Fruit fly (Drosophila melanogaster) whole organism, embryonic: ENCODE results near the gene mRpS2.

Source experiments
- ATbp ChIP-seq: fragments of 200-800 bp; sonication (Bioruptor generic); optimal IDR thresholded peaks from 2 replicates; lab custom pipeline; 2017; ENCODE audit warnings: missing biosample characterization, mild to moderate bottlenecking, missing genetic modification characterization, missing genetic modification reagents
- Bdp1 ChIP-seq: fragments of 200-800 bp; sonication (Bioruptor generic); optimal IDR thresholded peaks from 3 replicates; lab custom pipeline; 2016; ENCODE audit warnings: missing biosample characterization, missing genetic modification characterization
- Blimp-1 ChIP-seq: fragments of 200-800 bp; sonication (Bioruptor generic); optimal IDR thresholded peaks from 3 replicates; lab custom pipeline; 2018; ENCODE audit warnings: missing biosample characterization, missing genetic modification characterization, mild to moderate bottlenecking, moderate library complexity, missing genetic modification reagents
- CG10431 ChIP-seq: fragments of 200-800 bp; sonication (Bioruptor generic); optimal IDR thresholded peaks from 3 replicates; lab custom pipeline; 2018; ENCODE audit warnings: missing biosample characterization, mild to moderate bottlenecking, missing genetic modification characterization
- CG11695 ChIP-seq: fragments of 200-800 bp; sonication (Bioruptor generic); IDR thresholded peaks from 3 replicates; pipeline ENCODE4 v1.3.6; 2022; ENCODE audit warnings: missing biosample characterization, missing genetic modification characterization
- CG16779 ChIP-seq: fragments of 200-800 bp; sonication (Bioruptor generic); IDR thresholded peaks from 2 replicates; pipeline ENCODE4 v1.3.6; 2022; ENCODE audit warnings: missing biosample characterization, missing genetic modification characterization
- CG17328 ChIP-seq: fragments of 200-800 bp; sonication (Bioruptor generic); IDR thresholded peaks from 2 replicates; pipeline ENCODE4 v1.3.6; 2022; ENCODE audit warnings: missing biosample characterization, missing genetic modification characterization
- CG1832 ChIP-seq: fragments of 200-800 bp; sonication (Bioruptor generic); optimal IDR thresholded peaks from 2 replicates; lab custom pipeline; 2017; ENCODE audit warnings: missing biosample characterization, mild to moderate bottlenecking, missing genetic modification characterization, inconsistent platforms
- CG18764 ChIP-seq: fragments of 200-800 bp; sonication (Bioruptor generic); optimal IDR thresholded peaks from 3 replicates; lab custom pipeline; 2016; ENCODE audit warnings: missing biosample characterization, missing genetic modification characterization
- CG2712 ChIP-seq: fragments of 200-800 bp; optimal IDR thresholded peaks from 3 replicates; lab custom pipeline; 2019; ENCODE audit warnings: missing biosample characterization, mild to moderate bottlenecking, missing genetic modification characterization, moderate library complexity
- CG32772 ChIP-seq: fragments of 200-800 bp; sonication (Bioruptor generic); IDR thresholded peaks from 2 replicates; pipeline ENCODE4 v1.3.6; 2022; ENCODE audit warnings: missing biosample characterization, missing genetic modification characterization
- CG4617 ChIP-seq: fragments of 200-800 bp; sonication (Bioruptor generic); optimal IDR thresholded peaks from 3 replicates; lab custom pipeline; 2016; ENCODE audit warnings: missing biosample characterization, missing genetic modification characterization, borderline replicate concordance
- CG5953 ChIP-seq: fragments of 200-800 bp; sonication (Bioruptor generic); IDR thresholded peaks from 2 replicates; pipeline ENCODE4 v1.3.6; 2022; ENCODE audit warnings: missing biosample characterization, missing genetic modification characterization
- CG7963 ChIP-seq: fragments of 200-800 bp; sonication (Bioruptor generic); IDR thresholded peaks from 3 replicates; pipeline ENCODE4 v1.3.6; 2022; ENCODE audit warnings: missing biosample characterization, missing genetic modification characterization; ENCODE audit not compliant: partially characterized antibody
- CG8924 ChIP-seq: fragments of 200-800 bp; optimal IDR thresholded peaks from 3 replicates; lab custom pipeline; 2019; ENCODE audit warnings: missing biosample characterization, mild to moderate bottlenecking, missing genetic modification characterization, moderate library complexity
- D ChIP-seq, 2 experiments: fragments of 200-800 bp in 1 of 2; fragments of >200 bp in 1 of 2; sonication (Bioruptor generic) in 1 of 2; optimal IDR thresholded peaks; 2 replicates in 1 of 2; 3 replicates in 1 of 2; lab custom pipeline; 2017; ENCODE audit warnings: mild to moderate bottlenecking in 1 of 2, missing biosample characterization in 1 of 2, missing genetic modification characterization in 1 of 2, missing genetic modification reagents in 1 of 2
- Doc2 ChIP-seq: fragments of 200-800 bp; sonication (Bioruptor generic); IDR thresholded peaks from 2 replicates; pipeline ENCODE4 v1.3.6; 2022; ENCODE audit warnings: missing biosample characterization, missing genetic modification characterization
- Eip74EF ChIP-seq, 2 experiments: fragments of 200-800 bp in 1 of 2; fragments of >200 bp in 1 of 2; sonication (Bioruptor generic) in 1 of 2; optimal IDR thresholded peaks; 2 replicates each; lab custom pipeline; 2017 to 2019; ENCODE audit warnings: missing biosample characterization in 2 of 2, missing genetic modification characterization in 2 of 2, mild to moderate bottlenecking in 1 of 2, moderate library complexity in 1 of 2
- Gug ChIP-seq: fragments of 200-800 bp; sonication (Bioruptor generic); IDR thresholded peaks from 4 replicates; pipeline ENCODE4 v1.3.6; 2022; ENCODE audit warnings: missing biosample characterization, missing genetic modification characterization
- Hey ChIP-seq: fragments of 200-800 bp; sonication (Bioruptor generic); optimal IDR thresholded peaks from 3 replicates; lab custom pipeline; 2018; ENCODE audit warnings: missing biosample characterization, mild to moderate bottlenecking, missing genetic modification characterization
- Hmr ChIP-seq: fragments of 200-800 bp; sonication (Bioruptor generic); optimal IDR thresholded peaks from 3 replicates; lab custom pipeline; 2017; ENCODE audit warnings: mild to moderate bottlenecking, missing biosample characterization, missing genetic modification reagents, missing genetic modification characterization
- Hsf ChIP-seq: fragments of 200-800 bp; sonication (Bioruptor generic); optimal IDR thresholded peaks from 3 replicates; lab custom pipeline; 2016; ENCODE audit warnings: missing biosample characterization, missing genetic modification characterization
- MTF-1 ChIP-seq: fragments of 200-800 bp; sonication (Bioruptor generic); optimal IDR thresholded peaks from 2 replicates; lab custom pipeline; 2018; ENCODE audit warnings: missing biosample characterization, mild to moderate bottlenecking, missing genetic modification characterization, borderline replicate concordance
- Nf-YA ChIP-seq: fragments of 200-800 bp; sonication (Bioruptor generic); IDR thresholded peaks from 2 replicates; pipeline ENCODE4 v1.3.6; 2022; ENCODE audit warnings: missing biosample characterization, missing genetic modification characterization
- Opbp ChIP-seq: fragments of 200-800 bp; sonication (Bioruptor generic); IDR thresholded peaks from 3 replicates; pipeline ENCODE4 v1.3.6; 2022; ENCODE audit warnings: missing biosample characterization, missing genetic modification characterization; ENCODE audit not compliant: partially characterized antibody
- Pdp1 ChIP-seq, 2 experiments: fragments of 200-800 bp; sonication (Bioruptor generic); optimal IDR thresholded peaks; 3 replicates each; lab custom pipeline; 2016; ENCODE audit warnings: missing biosample characterization in 2 of 2, missing genetic modification characterization in 2 of 2, mild to moderate bottlenecking in 1 of 2, moderate library complexity in 1 of 2
- Tbp ChIP-seq: fragments of >200 bp; optimal IDR thresholded peaks from 2 replicates; lab custom pipeline; 2018; ENCODE audit warnings: missing biosample characterization, missing genetic modification characterization
- ab ChIP-seq: fragments of 200-800 bp; sonication (Bioruptor generic); optimal IDR thresholded peaks from 2 replicates; lab custom pipeline; 2016; ENCODE audit warnings: missing biosample characterization, missing genetic modification characterization
- ato ChIP-seq: fragments of 200-800 bp; sonication (Bioruptor generic); IDR thresholded peaks from 2 replicates; pipeline ENCODE4 v1.3.6; 2022; ENCODE audit warnings: missing biosample characterization, missing genetic modification characterization; ENCODE audit not compliant: partially characterized antibody
- bab2 ChIP-seq: fragments of 200-800 bp; sonication (Bioruptor generic); optimal IDR thresholded peaks from 2 replicates; lab custom pipeline; 2016; ENCODE audit warnings: missing biosample characterization, missing genetic modification characterization
- bsh ChIP-seq, 2 experiments: fragments of 200-800 bp; sonication (Bioruptor generic); optimal IDR thresholded peaks; 2 replicates each; lab custom pipeline; 2017 to 2018; ENCODE audit warnings: mild to moderate bottlenecking in 2 of 2, missing biosample characterization in 2 of 2, missing genetic modification characterization in 2 of 2, moderate library complexity in 1 of 2
- corto ChIP-seq: fragments of 200-800 bp; sonication (Bioruptor generic); optimal IDR thresholded peaks from 2 replicates; lab custom pipeline; 2016; ENCODE audit warnings: missing biosample characterization, mild to moderate bottlenecking, missing genetic modification characterization, moderate library complexity
- dan ChIP-seq: fragments of 200-800 bp; sonication (Bioruptor generic); IDR thresholded peaks from 2 replicates; pipeline ENCODE4 v1.3.6; 2022; ENCODE audit warnings: missing biosample characterization, missing genetic modification characterization
- dmrt11E ChIP-seq: fragments of 200-800 bp; sonication (Bioruptor generic); optimal IDR thresholded peaks from 3 replicates; lab custom pipeline; 2018; ENCODE audit warnings: missing biosample characterization, mild to moderate bottlenecking, missing genetic modification characterization, moderate library complexity
- gcm ChIP-seq: fragments of 200-800 bp; sonication (Bioruptor generic); optimal IDR thresholded peaks from 2 replicates; lab custom pipeline; 2019; ENCODE audit warnings: missing biosample characterization, mild to moderate bottlenecking, missing genetic modification characterization, moderate library complexity
- gro ChIP-seq: fragments of 200-800 bp; sonication (Bioruptor generic); optimal IDR thresholded peaks from 2 replicates; lab custom pipeline; 2016; ENCODE audit warnings: missing biosample characterization, missing genetic modification characterization
- hb ChIP-seq: fragments of 200-800 bp; sonication (Bioruptor generic); IDR thresholded peaks from 3 replicates; pipeline ENCODE4 v1.3.6; 2022; ENCODE audit warnings: missing biosample characterization, missing genetic modification characterization; ENCODE audit not compliant: partially characterized antibody
- her ChIP-seq: fragments of 200-800 bp; sonication (Bioruptor generic); optimal IDR thresholded peaks from 2 replicates; lab custom pipeline; 2016; ENCODE audit warnings: missing biosample characterization, missing genetic modification characterization
- hth ChIP-seq: fragments of >200 bp; optimal IDR thresholded peaks from 2 replicates; lab custom pipeline; 2017; ENCODE audit warnings: inconsistent platforms
- luna ChIP-seq: fragments of 200-800 bp; sonication (Bioruptor generic); optimal IDR thresholded peaks from 2 replicates; lab custom pipeline; 2016; ENCODE audit warnings: missing biosample characterization, missing genetic modification characterization
- mld ChIP-seq: fragments of 200-800 bp; sonication (Bioruptor generic); IDR thresholded peaks from 3 replicates; pipeline ENCODE4 v1.3.6; 2022; ENCODE audit warnings: missing biosample characterization, missing genetic modification characterization; ENCODE audit not compliant: partially characterized antibody
- onecut ChIP-seq: fragments of 200-800 bp; sonication (Bioruptor generic); IDR thresholded peaks from 2 replicates; pipeline ENCODE4 v1.3.6; 2022; ENCODE audit warnings: missing biosample characterization, missing genetic modification characterization
- pho ChIP-seq: fragments of 200-800 bp; sonication (Bioruptor generic); optimal IDR thresholded peaks from 2 replicates; lab custom pipeline; 2016; ENCODE audit warnings: missing biosample characterization, missing genetic modification characterization
- ranshi ChIP-seq: fragments of 200-800 bp; sonication (Bioruptor generic); IDR thresholded peaks from 2 replicates; pipeline ENCODE4 v1.3.6; 2022; ENCODE audit warnings: missing biosample characterization, missing genetic modification characterization
- shn ChIP-seq: fragments of 200-800 bp; sonication (Bioruptor generic); optimal IDR thresholded peaks from 3 replicates; lab custom pipeline; 2016; ENCODE audit warnings: missing biosample characterization, missing genetic modification characterization
- sim ChIP-seq: fragments of 200-800 bp; sonication (Bioruptor generic); IDR thresholded peaks from 2 replicates; pipeline ENCODE4 v1.3.6; 2022; ENCODE audit warnings: missing biosample characterization, missing genetic modification characterization
- stc ChIP-seq: fragments of 200-800 bp; sonication (Bioruptor generic); IDR thresholded peaks from 2 replicates; pipeline ENCODE4 v1.3.6; 2022; ENCODE audit warnings: missing biosample characterization, missing genetic modification characterization
- toy ChIP-seq: fragments of 200-800 bp; sonication (Bioruptor generic); IDR thresholded peaks from 2 replicates; pipeline ENCODE4 v1.3.6; 2022; ENCODE audit warnings: missing biosample characterization, missing genetic modification characterization
- zf30C ChIP-seq: fragments of 200-800 bp; sonication (Bioruptor generic); optimal IDR thresholded peaks from 3 replicates; lab custom pipeline; 2018; ENCODE audit warnings: missing biosample characterization, mild to moderate bottlenecking, missing genetic modification characterization
- zfh2 ChIP-seq: fragments of 200-800 bp; sonication (Bioruptor generic); optimal IDR thresholded peaks from 2 replicates; lab custom pipeline; 2016; ENCODE audit warnings: missing biosample characterization, missing genetic modification characterization

Gene mRpS2

DNA sequence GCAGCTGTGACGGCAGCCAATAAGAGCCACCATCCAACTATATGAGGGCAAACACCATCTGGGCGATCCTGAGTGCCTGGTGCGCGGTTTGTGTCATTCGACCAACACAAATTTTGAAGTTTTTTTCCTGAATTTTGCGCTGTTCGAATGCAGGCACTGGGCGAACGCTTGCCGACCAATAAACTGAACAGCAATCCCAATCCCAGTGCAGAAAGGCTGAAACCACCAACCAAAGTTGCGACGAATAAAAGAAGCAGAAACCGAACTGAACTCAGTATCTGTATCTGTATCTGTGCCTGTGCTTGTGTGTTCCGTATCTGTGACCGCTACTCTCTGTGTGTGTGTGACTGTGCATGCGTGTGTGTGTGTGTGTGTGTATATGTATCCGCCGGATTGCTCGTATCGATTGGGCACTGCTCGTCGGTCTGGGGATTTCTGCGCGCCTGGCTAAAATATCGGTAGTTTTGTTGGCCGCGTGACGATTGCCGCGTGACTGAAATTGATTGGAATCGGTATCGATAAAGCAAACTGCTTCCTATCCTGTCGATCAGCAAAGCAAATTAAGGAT, 38.6 kb downstream of the mRpS2 start (continued):
- no peak for TF ChIP-seq gcm
- no peak for TF ChIP-seq Gug (GFP tag; lab: Robert Waterston, UW)
- TF ChIP-seq ab (GFP tag; lab: Kevin White, UChicago) = no peak
- peak; percentile 73 for TF ChIP-seq ato (GFP tag; lab: Robert Waterston, UW)
- no peak for TF ChIP-seq shn (GFP tag; lab: Kevin White, UChicago)
- peak; percentile 95 for TF ChIP-seq D (optimal IDR thresholded peaks at IDR 0.05; lab: Kevin White, UChicago)
- no peak for TF ChIP-seq D (GFP tag; optimal IDR thresholded peaks at IDR 0.05; lab: Kevin White, UChicago)
- TF ChIP-seq Hmr (GFP tag; lab: Kevin White, UChicago) = no peak
- TF ChIP-seq CG11695 (GFP tag; lab: Robert Waterston, UW) = peak; percentile 9; the same call in 1 of the 3 replicates
- TF ChIP-seq CG17328 (GFP tag; lab: Robert Waterston, UW) = no peak
- TF ChIP-seq pho (GFP tag; lab: Kevin White, UChicago) = no peak
- no peak for TF ChIP-seq Tbp (GFP tag; lab: Kevin White, UChicago)
- TF ChIP-seq Opbp (GFP tag; lab: Robert Waterston, UW) = peak; percentile 82
- no peak for TF ChIP-seq Pdp1 (GFP tag; optimal IDR thresholded peaks at IDR 0.05; lab: Kevin White, UChicago)
- no peak for TF ChIP-seq sim (GFP tag; lab: Robert Waterston, UW)
- TF ChIP-seq CG7963 = peak; percentile 71
- no peak for TF ChIP-seq Blimp-1 (GFP tag; lab: Kevin White, UChicago)
- TF ChIP-seq dmrt11E = no peak
- no peak for TF ChIP-seq CG18764
- no peak for TF ChIP-seq dan (GFP tag; lab: Robert Waterston, UW)
- no peak for TF ChIP-seq MTF-1 (GFP tag; lab: Kevin White, UChicago)
- TF ChIP-seq zfh2 (GFP tag; lab: Kevin White, UChicago) = no peak
- TF ChIP-seq Eip74EF (GFP tag; optimal IDR thresholded peaks at IDR 0.05; lab: Kevin White, UChicago) = no peak
- TF ChIP-seq CG32772 (GFP tag; lab: Robert Waterston, UW) = peak; percentile 71; the same call in 1 of the 2 replicates
- peak; percentile 80 for TF ChIP-seq corto (GFP tag; lab: Kevin White, UChicago)
- peak; percentile 100 for TF ChIP-seq onecut (GFP tag; lab: Robert Waterston, UW)
- TF ChIP-seq luna = no peak
- no peak for TF ChIP-seq CG16779 (GFP tag; lab: Robert Waterston, UW)
- TF ChIP-seq Doc2 = no peak
- no peak for TF ChIP-seq hth (lab: Kevin White, UChicago)
- no peak for TF ChIP-seq toy (GFP tag; lab: Robert Waterston, UW)
- no peak for TF ChIP-seq CG1832 (GFP tag; lab: Kevin White, UChicago)
- TF ChIP-seq bab2 (GFP tag; lab: Kevin White, UChicago) = no peak
- TF ChIP-seq CG2712 (tag; lab: Kevin White, UChicago) = peak; percentile 30
- no peak for TF ChIP-seq CG8924 (tag; lab: Kevin White, UChicago)
- no peak for TF ChIP-seq hb
- no peak for TF ChIP-seq zf30C (GFP tag; lab: Kevin White, UChicago)
- peak; percentile 13 for TF ChIP-seq gro (GFP tag; lab: Kevin White, UChicago)
- peak; percentile 55; the same call in 1 of the 3 replicates for TF ChIP-seq mld
- no peak for TF ChIP-seq stc (GFP tag; lab: Robert Waterston, UW)
- TF ChIP-seq Bdp1 (GFP tag; lab: Kevin White, UChicago) = no peak
- no peak for TF ChIP-seq bsh (GFP tag; optimal IDR thresholded peaks at IDR 0.05; lab: Kevin White, UChicago)
- TF ChIP-seq Hsf = no peak
- TF ChIP-seq Hey = peak; percentile 8
- TF ChIP-seq CG4617 (GFP tag; lab: Kevin White, UChicago) = no peak
- TF ChIP-seq Nf-YA (GFP tag; lab: Robert Waterston, UW) = peak; percentile 71
- no peak for TF ChIP-seq CG5953 (GFP tag; lab: Robert Waterston, UW)
- no peak; the same call in 1 of the 2 replicates for TF ChIP-seq ranshi (GFP tag; lab: Robert Waterston, UW)
- TF ChIP-seq CG10431 (GFP tag; lab: Kevin White, UChicago) = no peak
- no peak for TF ChIP-seq ATbp (GFP tag; lab: Kevin White, UChicago)
- peak; percentile 50 for TF ChIP-seq her (GFP tag; lab: Kevin White, UChicago)
